Worm (Caenorhabditis elegans): ENCODE results near the gene ocr-2.

DNA sequence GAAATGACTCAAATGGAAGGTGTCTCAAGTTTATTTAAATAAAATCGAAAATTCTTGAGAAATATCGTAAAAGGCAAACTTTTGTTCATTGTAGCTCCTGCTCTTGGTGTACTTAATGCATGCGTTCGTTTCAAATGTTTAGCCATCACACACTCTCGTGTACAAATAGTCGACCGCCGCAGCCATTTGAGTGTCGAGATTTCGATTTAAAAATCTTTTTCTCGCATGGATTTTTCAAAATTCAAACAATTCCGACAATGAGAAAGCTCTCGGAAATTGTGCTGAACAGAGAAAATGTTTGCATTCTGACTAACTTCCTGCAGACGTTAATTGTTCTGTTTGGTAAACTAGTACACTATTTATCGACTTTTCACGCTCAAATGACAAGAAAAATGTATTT, 20.6 kb downstream of the ocr-2 start:
- no peak for TF ChIP-seq him-1 (tag; optimal IDR thresholded peaks at IDR 0.05)
- TF ChIP-seq W03F9.2 (tag; optimal IDR thresholded peaks at IDR 0.05), result no peak

Data from whole organism, L4/young adult.